Fruit fly (Drosophila melanogaster) whole organism: Measurements from ENCODE around the gene Nlg2.

Experiments
- CG8478 ChIP-seq: fragments of >200 bp; optimal IDR thresholded peaks from 2 replicates; lab custom pipeline; 2018; ENCODE audit warnings: inconsistent platforms
- Dll ChIP-seq: fragments of >200 bp; optimal IDR thresholded peaks from 2 replicates; lab custom pipeline; 2017
- pan ChIP-seq: fragments of >200 bp; optimal IDR thresholded peaks from 2 replicates; lab custom pipeline; 2017

The Nlg2 gene

dm6 chr2L:6948540-6948942 is 73.8 kb downstream of the Nlg2 start, which contains the start of gene ihog:
TSS of gene ihog (minus strand) at chr2L:6948808.
- TF ChIP-seq pan (lab: Kevin White, UChicago) (no peak), CG8478 (lab: Kevin White, UChicago) (no peak), Dll (lab: Kevin White, UChicago) (no peak)

- no peak for TF ChIP-seq Dll (lab: Kevin White, UChicago)
- no peak for TF ChIP-seq pan (lab: Kevin White, UChicago)
These were observed 75.4 kb downstream of the Nlg2 start, which contains the start of the genes Gas41 and SA1 for dm6 chr2L:6950096-6950495. TSS of gene Gas41 (minus strand) at chr2L:6950207. TSS of gene SA1 (plus strand) at chr2L:6950421.
